Worm (Caenorhabditis elegans): ENCODE data around the gene Y48B6A.13.

ce11 chrII:14251400-14251940 is 25.4 kb upstream of the Y48B6A.13 start:
- TF ChIP-seq elt-4 (tag; optimal IDR thresholded peaks at IDR 0.05) = no peak
- TF ChIP-seq fkh-10 (GFP tag; optimal IDR thresholded peaks at IDR 0.05) = no peak
- TF ChIP-seq elt-2 (tag; optimal IDR thresholded peaks at IDR 0.05) = peak; percentile 76
- TF ChIP-seq sox-2 (GFP tag; IDR thresholded peaks at IDR 0.05) = peak; percentile 3; the same call in 1 of the 2 replicates
- TF ChIP-seq ttx-3 (tag; optimal IDR thresholded peaks at IDR 0.05) = no peak

All from whole organism, late embryonic.